In genomic region chrIII:10338992-10339852, ce11 we compare ENCODE assay signal across 6 worm cellular contexts.
TF ChIP-seq lines count a peak whose summit lies in the region.

No protein-coding gene starts in this region.

TF ChIP-seq in whole organism, L1 larva, 84 proteins besides CTCF, POLR2A, EP300 and RAD21 (continues in another document):
- TF ChIP-seq sptf-1 (tag; optimal IDR thresholded peaks at IDR 0.05; lab: Kevin White, UChicago), result no peak
- TF ChIP-seq pqm-1 (tag; optimal IDR thresholded peaks at IDR 0.05; lab: Kevin White, UChicago), result no peak
- peak; percentile 27 for TF ChIP-seq snu-23 (GFP tag; optimal IDR thresholded peaks at IDR 0.05; lab: Kevin White, UChicago)
- TF ChIP-seq nhr-71 (tag; optimal IDR thresholded peaks at IDR 0.05; lab: Kevin White, UChicago), result peak; percentile 37
- no peak for TF ChIP-seq efl-1 (optimal IDR thresholded peaks at IDR 0.05; lab: Kevin White, UChicago)
- TF ChIP-seq efl-1 (GFP tag; optimal IDR thresholded peaks at IDR 0.05 in 1 of 2; lab: Kevin White, UChicago), result peak in 1 of 2 experiments; percentile 4
- peak; percentile 26 for TF ChIP-seq nhr-47 (tag; optimal IDR thresholded peaks at IDR 0.05; lab: Kevin White, UChicago)
- peak in 1 of 6 experiments; percentile 67 for TF ChIP-seq elt-3 (tag; optimal IDR thresholded peaks at IDR 0.05; lab: Kevin White, UChicago)
- peak; percentile 53 for TF ChIP-seq lin-14 (GFP tag; optimal IDR thresholded peaks at IDR 0.05; lab: Kevin White, UChicago)
- TF ChIP-seq nhr-85 (tag; lab: Kevin White, UChicago), result peak; percentile 88
- TF ChIP-seq efl-3 (GFP tag; optimal IDR thresholded peaks at IDR 0.05; lab: Kevin White, UChicago), result no peak
- no peak for TF ChIP-seq C04F5.9 (tag; optimal IDR thresholded peaks at IDR 0.05; lab: Kevin White, UChicago)
- TF ChIP-seq nhr-20 (tag; optimal IDR thresholded peaks at IDR 0.05; lab: Kevin White, UChicago), result peak; percentile 40
- peak; percentile 37 for TF ChIP-seq nhr-90 (tag; optimal IDR thresholded peaks at IDR 0.05; lab: Kevin White, UChicago; ENCODE audit: poor library complexity)
- TF ChIP-seq grh-1 (GFP tag; IDR thresholded peaks at IDR 0.05; lab: Robert Waterston, UW), result peak; percentile 12; the same call in 1 of the 2 replicates

TF ChIP-seq in whole organism, L2 larva, 48 proteins besides CTCF, POLR2A, EP300 and RAD21 (continues in another document):
- TF ChIP-seq C34F6.9 (tag; optimal IDR thresholded peaks at IDR 0.05; lab: Kevin White, UChicago) (no peak), sma-3 (GFP tag; optimal IDR thresholded peaks at IDR 0.05; lab: Kevin White, UChicago) (peak; percentile 44), blmp-1 (tag; optimal IDR thresholded peaks at IDR 0.05; lab: Kevin White, UChicago; ENCODE audit: insufficient read depth) (peak; percentile 41), nhr-25 (tag; optimal IDR thresholded peaks at IDR 0.05; lab: Kevin White, UChicago) (peak; percentile 80), nhr-129 (tag; optimal IDR thresholded peaks at IDR 0.05; lab: Kevin White, UChicago) (no peak), ztf-4 (tag; optimal IDR thresholded peaks at IDR 0.05; lab: Kevin White, UChicago) (peak; percentile 43), dmd-4 (tag; optimal IDR thresholded peaks at IDR 0.05; lab: Kevin White, UChicago) (no peak), lin-13 (GFP tag; optimal IDR thresholded peaks at IDR 0.05; lab: Kevin White, UChicago) (peak; percentile 31), elt-1 (tag; optimal IDR thresholded peaks at IDR 0.05; lab: Kevin White, UChicago) (no peak), R02D3.7 (tag; optimal IDR thresholded peaks at IDR 0.05; lab: Kevin White, UChicago) (no peak), sem-4 (tag; optimal IDR thresholded peaks at IDR 0.05; lab: Kevin White, UChicago) (no peak), unc-39 (tag; optimal IDR thresholded peaks at IDR 0.05; lab: Kevin White, UChicago) (no peak), fos-1 (tag; optimal IDR thresholded peaks at IDR 0.05; lab: Kevin White, UChicago) (no peak), unc-55 (GFP tag; optimal IDR thresholded peaks at IDR 0.05; lab: Kevin White, UChicago) (no peak), mbf-1 (tag; optimal IDR thresholded peaks at IDR 0.05; lab: Kevin White, UChicago) (no peak), nhr-21 (tag; optimal IDR thresholded peaks at IDR 0.05; lab: Kevin White, UChicago) (peak; percentile 18)

TF ChIP-seq in whole organism, L3 larva, 47 proteins besides CTCF, POLR2A, EP300 and RAD21:
- TF ChIP-seq lin-15B (tag; optimal IDR thresholded peaks at IDR 0.05; lab: Kevin White, UChicago) (no peak), nhr-25 (tag; optimal IDR thresholded peaks at IDR 0.05; lab: Kevin White, UChicago) (peak; percentile 39), ama-1 (optimal IDR thresholded peaks at IDR 0.05; lab: Kevin White, UChicago) (peak; percentile 66), nhr-28 (tag; optimal IDR thresholded peaks at IDR 0.05; lab: Kevin White, UChicago) (no peak), skn-1 (tag; optimal IDR thresholded peaks at IDR 0.05; lab: Kevin White, UChicago) (no peak), R02D3.7 (tag; optimal IDR thresholded peaks at IDR 0.05; lab: Kevin White, UChicago) (peak; percentile 19), fkh-10 (GFP tag; optimal IDR thresholded peaks at IDR 0.05; lab: Kevin White, UChicago) (no peak), elt-1 (tag; optimal IDR thresholded peaks at IDR 0.05; lab: Kevin White, UChicago) (no peak), nhr-23 (tag; optimal IDR thresholded peaks at IDR 0.05; lab: Kevin White, UChicago) (no peak), nhr-67 (tag; optimal IDR thresholded peaks at IDR 0.05; lab: Kevin White, UChicago) (no peak), ceh-28 (tag; optimal IDR thresholded peaks at IDR 0.05; lab: Kevin White, UChicago) (peak; percentile 34), mml-1 (tag; optimal IDR thresholded peaks at IDR 0.05; lab: Kevin White, UChicago) (no peak), nhr-76 (tag; optimal IDR thresholded peaks at IDR 0.05; lab: Kevin White, UChicago) (no peak), nhr-11 (tag; optimal IDR thresholded peaks at IDR 0.05; lab: Kevin White, UChicago) (no peak), egl-27 (tag; optimal IDR thresholded peaks at IDR 0.05; lab: Kevin White, UChicago) (no peak), mdl-1 (tag; optimal IDR thresholded peaks at IDR 0.05; lab: Kevin White, UChicago) (no peak)

TF ChIP-seq in whole organism, L4 larva, 104 proteins besides CTCF, POLR2A, EP300 and RAD21 (continues in another document):
- no peak for TF ChIP-seq hlh-30 (tag; optimal IDR thresholded peaks at IDR 0.05; lab: Kevin White, UChicago; ENCODE audit: insufficient read depth)
- peak; percentile 56 for TF ChIP-seq nhr-25 (tag; optimal IDR thresholded peaks at IDR 0.05; lab: Kevin White, UChicago; ENCODE audit: borderline replicate concordance, insufficient read depth)
- TF ChIP-seq ceh-32 (tag; optimal IDR thresholded peaks at IDR 0.05; lab: Kevin White, UChicago; ENCODE audit: poor library complexity), result no peak
- TF ChIP-seq dve-1 (tag; optimal IDR thresholded peaks at IDR 0.05; lab: Kevin White, UChicago; ENCODE audit: insufficient read depth), result peak; percentile 53
- no peak for TF ChIP-seq dmd-9 (GFP tag; IDR thresholded peaks at IDR 0.05; lab: Robert Waterston, UW)
- TF ChIP-seq unc-62 (GFP tag; optimal IDR thresholded peaks at IDR 0.05 in 1 of 2; lab: Kevin White, UChicago), result peak in 1 of 2 experiments; percentile 8
- TF ChIP-seq unc-62 (tag; optimal IDR thresholded peaks at IDR 0.05; lab: Kevin White, UChicago), result no peak
- TF ChIP-seq lim-7 (GFP tag; IDR thresholded peaks at IDR 0.05; lab: Robert Waterston, UW), result no peak
- TF ChIP-seq nhr-28 (tag; optimal IDR thresholded peaks at IDR 0.05; lab: Kevin White, UChicago), result peak; percentile 11
- TF ChIP-seq rbr-2 (tag; optimal IDR thresholded peaks at IDR 0.05; lab: Kevin White, UChicago), result no peak
- TF ChIP-seq Y48G9A.11 (GFP tag; IDR thresholded peaks at IDR 0.05; lab: Robert Waterston, UW), result no peak
- TF ChIP-seq zfp-3 (GFP tag; conservative IDR thresholded peaks at IDR 0.05; lab: Robert Waterston, UW), result peak; percentile 74; the same call in 1 of the 2 replicates
- no peak for TF ChIP-seq vab-7 (GFP tag; IDR thresholded peaks at IDR 0.05; lab: Robert Waterston, UW)
- TF ChIP-seq ctbp-1 (GFP tag; IDR thresholded peaks at IDR 0.05; lab: Robert Waterston, UW), result no peak
- TF ChIP-seq madf-9 (GFP tag; conservative IDR thresholded peaks at IDR 0.05; lab: Robert Waterston, UW), result no peak
- peak; percentile 84 for TF ChIP-seq ama-1 (optimal IDR thresholded peaks at IDR 0.05; lab: Kevin White, UChicago)
- peak; percentile 62 for TF ChIP-seq aha-1 (tag; lab: Kevin White, UChicago)

TF ChIP-seq in whole organism, mixed stage, embryonic, 35 proteins besides CTCF, POLR2A, EP300 and RAD21:
- TF ChIP-seq mab-5 (tag; optimal IDR thresholded peaks at IDR 0.05; lab: Kevin White, UChicago) (no peak), zip-8 (tag; optimal IDR thresholded peaks at IDR 0.05; lab: Kevin White, UChicago) (peak; percentile 89)

TF ChIP-seq in whole organism, young adult, 124 proteins besides CTCF, POLR2A, EP300 and RAD21:
- TF ChIP-seq tbx-9 (tag; optimal IDR thresholded peaks at IDR 0.05; lab: Kevin White, UChicago; ENCODE audit: borderline replicate concordance) (peak; percentile 39), tbp1 (GFP tag; optimal IDR thresholded peaks at IDR 0.05; lab: Kevin White, UChicago) (no peak), Y79H2A.3 (GFP tag; conservative IDR thresholded peaks at IDR 0.05; lab: Robert Waterston, UW) (no peak), ama-1 (optimal IDR thresholded peaks at IDR 0.05; lab: Kevin White, UChicago) (peak; percentile 78), ama-1 (GFP tag; optimal IDR thresholded peaks at IDR 0.05; lab: Kevin White, UChicago) (no peak), ztf-26 (tag; optimal IDR thresholded peaks at IDR 0.05; lab: Kevin White, UChicago) (peak; percentile 50), lsy-27 (tag; optimal IDR thresholded peaks at IDR 0.05; lab: Kevin White, UChicago; ENCODE audit: borderline replicate concordance, insufficient read depth) (no peak), F22D6.2 (tag; optimal IDR thresholded peaks at IDR 0.05; lab: Kevin White, UChicago) (no peak), lin-40 (tag; optimal IDR thresholded peaks at IDR 0.05; lab: Kevin White, UChicago) (peak; percentile 21)
TF ChIP-seq in whole organism, young adult: peak in this region for 4.
